Fruit fly (Drosophila melanogaster): Measurements from ENCODE around the gene CG31274.

Gene CG31274

DNA sequence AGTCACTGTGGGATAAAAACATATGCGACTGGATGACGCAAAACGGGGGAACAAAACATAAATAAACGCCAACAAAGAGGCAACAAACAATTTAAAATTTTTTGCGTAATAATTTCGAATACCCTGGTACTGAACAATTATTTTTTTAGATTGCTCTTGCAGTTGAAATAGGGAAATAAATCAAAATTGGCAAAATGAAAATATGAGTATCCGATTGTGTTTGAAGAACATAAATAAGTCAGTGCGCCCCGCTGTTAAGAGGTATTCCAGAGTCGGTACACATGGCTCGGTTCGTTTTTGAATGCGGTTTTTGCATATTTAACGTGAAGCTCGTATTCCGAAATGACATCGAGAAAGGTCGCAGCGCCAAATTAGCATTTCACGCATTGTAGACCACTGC is 7.3 kb upstream of the CG31274 start (continued):
- TF ChIP-seq Med (GFP tag) = peak; percentile 78
- TF ChIP-seq Hr51 (GFP tag; optimal IDR thresholded peaks at IDR 0.05) = peak in 1 of 2 experiments; percentile 9
- TF ChIP-seq CG14441 (GFP tag; IDR thresholded peaks at IDR 0.05) = peak; percentile 52
- no peak for TF ChIP-seq Dbx (GFP tag; IDR thresholded peaks at IDR 0.05)
- 0 out of 3 replicates have a peak, but pooled peaks have one; percentile 19 for TF ChIP-seq zfh1 (GFP tag; IDR thresholded peaks at IDR 0.05)
- TF ChIP-seq dmrt99B (tag; optimal IDR thresholded peaks at IDR 0.05) = peak; percentile 29
- peak; percentile 12 for TF ChIP-seq lbe (GFP tag; optimal IDR thresholded peaks at IDR 0.05)
- no peak for TF ChIP-seq prd (optimal IDR thresholded peaks at IDR 0.05)
- peak; percentile 37; the same call in 1 of the 3 replicates for TF ChIP-seq prd (GFP tag; IDR thresholded peaks at IDR 0.05)
- peak; percentile 19 for TF ChIP-seq gem (tag; optimal IDR thresholded peaks at IDR 0.05)
- no peak for TF ChIP-seq Blimp-1 (GFP tag; optimal IDR thresholded peaks at IDR 0.05)

DNA sequence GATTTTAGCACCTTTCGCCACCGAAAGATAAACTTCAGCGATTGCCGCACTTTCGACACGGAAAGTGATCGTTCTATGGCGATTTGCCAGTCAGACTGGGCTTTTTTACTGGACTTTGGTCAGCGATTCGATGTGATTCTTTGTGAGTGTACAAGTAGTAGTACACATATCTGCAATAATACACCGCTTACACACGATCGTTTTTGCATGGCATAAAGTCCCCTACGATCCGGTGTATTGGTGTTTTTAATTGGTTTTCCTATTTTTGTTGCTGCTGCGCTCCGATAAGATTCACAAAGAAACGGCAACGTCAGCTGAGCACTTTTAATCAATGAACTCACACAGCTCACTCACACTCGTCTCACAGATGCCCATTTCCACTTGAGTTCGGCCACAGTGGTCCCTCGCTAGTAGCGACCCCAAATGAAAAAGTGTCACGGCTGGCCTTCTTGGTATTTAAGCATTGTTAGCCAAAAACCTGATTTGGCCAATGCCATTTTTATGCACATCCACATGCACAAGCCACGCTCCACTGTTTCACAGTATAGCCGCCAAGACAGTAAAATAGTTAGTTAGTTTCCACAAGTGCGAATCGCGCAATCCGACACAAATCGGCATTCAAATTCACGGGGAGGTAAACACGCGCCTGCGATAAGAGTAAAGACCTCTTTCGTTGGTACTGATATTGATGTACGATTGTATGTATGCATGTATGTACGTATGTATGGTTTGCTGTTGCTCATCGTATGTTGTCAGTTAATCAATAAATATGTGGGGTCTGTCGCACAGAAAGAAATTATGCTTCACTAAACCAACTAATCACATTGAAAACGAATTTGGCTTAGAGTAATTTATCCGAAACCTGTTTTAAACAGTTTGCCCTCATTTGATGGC is 6.4 kb upstream of the CG31274 start:
- TF ChIP-seq Ets97D (GFP tag; optimal IDR thresholded peaks at IDR 0.05) = peak; percentile 84
- peak; percentile 85 for TF ChIP-seq luna (GFP tag; optimal IDR thresholded peaks at IDR 0.05)
- no peak for TF ChIP-seq Doc3 (GFP tag; IDR thresholded peaks at IDR 0.05; ENCODE audit: partially characterized antibody)
- TF ChIP-seq chinmo (GFP tag; IDR thresholded peaks at IDR 0.05; ENCODE audit: partially characterized antibody) = 0 out of 4 replicates have a peak, but pooled peaks have one; percentile 49
- TF ChIP-seq fd102C (GFP tag; optimal IDR thresholded peaks at IDR 0.05) = peak; percentile 8
- TF ChIP-seq Hand (GFP tag; optimal IDR thresholded peaks at IDR 0.05) = peak; percentile 95
- TF ChIP-seq CG4282 (GFP tag; optimal IDR thresholded peaks at IDR 0.05) = peak; percentile 90
- TF ChIP-seq CG4617 (GFP tag; optimal IDR thresholded peaks at IDR 0.05; ENCODE audit: borderline replicate concordance) = peak; percentile 82
- peak; percentile 93 for TF ChIP-seq CG12071 (GFP tag; optimal IDR thresholded peaks at IDR 0.05)
- TF ChIP-seq eve (GFP tag; optimal IDR thresholded peaks at IDR 0.05) = peak in 1 of 2 experiments; percentile 83
- peak; percentile 46 for TF ChIP-seq trh (GFP tag; optimal IDR thresholded peaks at IDR 0.05)
- TF ChIP-seq CG2889 (GFP tag; IDR thresholded peaks at IDR 0.05) = peak; percentile 97
- TF ChIP-seq CG5245 (GFP tag; optimal IDR thresholded peaks at IDR 0.05) = peak; percentile 78
- TF ChIP-seq CG10543 (GFP tag; optimal IDR thresholded peaks at IDR 0.05) = peak; percentile 98
- peak; percentile 98 for TF ChIP-seq CG14441 (GFP tag; IDR thresholded peaks at IDR 0.05)
- peak; percentile 98 for TF ChIP-seq Gug (GFP tag; IDR thresholded peaks at IDR 0.05)
- TF ChIP-seq Trl (optimal IDR thresholded peaks at IDR 0.05) = no peak
- TF ChIP-seq Trl (GFP tag; optimal IDR thresholded peaks at IDR 0.05) = peak; percentile 93
- peak; percentile 97 for TF ChIP-seq bab2 (GFP tag; optimal IDR thresholded peaks at IDR 0.05)
- TF ChIP-seq Fer2 (tag; optimal IDR thresholded peaks at IDR 0.05) = peak; percentile 88
- peak; percentile 87 for TF ChIP-seq CG15011 (GFP tag; optimal IDR thresholded peaks at IDR 0.05)
- peak; percentile 42 for TF ChIP-seq CG15601 (tag; optimal IDR thresholded peaks at IDR 0.05)
- TF ChIP-seq chif (GFP tag; optimal IDR thresholded peaks at IDR 0.05) = peak; percentile 83 to 87
- TF ChIP-seq CG7786 (GFP tag; optimal IDR thresholded peaks at IDR 0.05) = peak; percentile 98
- peak; percentile 95 for TF ChIP-seq Meics (GFP tag; optimal IDR thresholded peaks at IDR 0.05)
- TF ChIP-seq CG10979 (tag; optimal IDR thresholded peaks at IDR 0.05) = peak; percentile 57
- TF ChIP-seq CG34422 (GFP tag; IDR thresholded peaks at IDR 0.05) = peak; percentile 97
- peak; percentile 93 for TF ChIP-seq pum (GFP tag; optimal IDR thresholded peaks at IDR 0.05)
- peak; percentile 10 for TF ChIP-seq ac (GFP tag; optimal IDR thresholded peaks at IDR 0.05)
- TF ChIP-seq gfzf (GFP tag; optimal IDR thresholded peaks at IDR 0.05) = peak; percentile 11
- TF ChIP-seq Tbp (GFP tag; optimal IDR thresholded peaks at IDR 0.05) = no peak
- TF ChIP-seq btn (GFP tag; optimal IDR thresholded peaks at IDR 0.05) = peak; percentile 86
- no peak for TF ChIP-seq CG7963 (GFP tag; IDR thresholded peaks at IDR 0.05; ENCODE audit: partially characterized antibody)
- peak; percentile 54 for TF ChIP-seq tap (tag; optimal IDR thresholded peaks at IDR 0.05)
- TF ChIP-seq CG8765 (GFP tag; IDR thresholded peaks at IDR 0.05) = peak; percentile 94
- TF ChIP-seq CG3726 (GFP tag; IDR thresholded peaks at IDR 0.05) = peak; percentile 86
- peak; percentile 51 for TF ChIP-seq CG4707 (GFP tag; optimal IDR thresholded peaks at IDR 0.05)
